Fruit fly (Drosophila melanogaster): ENCODE data around the gene ush.

Gene ush

DNA sequence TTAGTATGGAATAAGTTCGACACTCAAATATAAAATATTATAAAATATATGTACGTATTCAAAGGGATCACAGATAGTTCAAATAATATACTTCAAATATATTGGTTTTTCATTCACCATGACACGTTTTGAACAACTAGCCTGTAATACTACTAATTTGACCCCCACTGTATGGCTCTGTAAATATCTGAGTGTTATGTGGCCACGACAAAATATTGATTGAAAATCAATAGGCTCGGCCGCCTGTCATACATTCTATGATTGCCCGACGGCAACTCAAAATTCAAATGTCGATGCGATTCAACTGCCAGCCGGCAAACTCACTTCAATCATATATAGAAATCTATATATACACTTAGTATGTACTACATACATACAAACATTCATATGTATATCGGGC, 6.1 kb upstream of the ush start (continued):
- TF ChIP-seq wek (GFP tag; optimal IDR thresholded peaks at IDR 0.05) (peak; percentile 7), ap (GFP tag; IDR thresholded peaks at IDR 0.05) (no peak), Dek (tag; optimal IDR thresholded peaks at IDR 0.05) (no peak), Atf6 (GFP tag; IDR thresholded peaks at IDR 0.05) (0 out of 2 replicates have a peak, but pooled peaks have one; percentile 8), Dref (GFP tag; IDR thresholded peaks at IDR 0.05) (no peak), Bgb (GFP tag; IDR thresholded peaks at IDR 0.05; ENCODE audit: partially characterized antibody) (no peak), Oaz (GFP tag; IDR thresholded peaks at IDR 0.05) (no peak), CG2712 (tag; optimal IDR thresholded peaks at IDR 0.05) (peak; percentile 17), CG2199 (GFP tag; IDR thresholded peaks at IDR 0.05) (no peak), CG42726 (GFP tag; IDR thresholded peaks at IDR 0.05; ENCODE audit: partially characterized antibody) (no peak), CG17568 (GFP tag; optimal IDR thresholded peaks at IDR 0.05) (peak; percentile 31), CG12299 (tag; optimal IDR thresholded peaks at IDR 0.05) (peak; percentile 7), schlank (tag; optimal IDR thresholded peaks at IDR 0.05) (no peak), kah (GFP tag; optimal IDR thresholded peaks at IDR 0.05) (no peak), Gug (GFP tag; IDR thresholded peaks at IDR 0.05) (no peak), CG14014 (GFP tag; IDR thresholded peaks at IDR 0.05) (no peak), fd96Cb (tag; optimal IDR thresholded peaks at IDR 0.05) (no peak), gce (GFP tag; IDR thresholded peaks at IDR 0.05) (no peak), pan (optimal IDR thresholded peaks at IDR 0.05) (no peak), pan (GFP tag; optimal IDR thresholded peaks at IDR 0.05 in 1 of 2, IDR thresholded peaks at IDR 0.05 in 1 of 2) (no peak), CG4617 (GFP tag; optimal IDR thresholded peaks at IDR 0.05; ENCODE audit: borderline replicate concordance) (no peak), Dp (GFP tag; optimal IDR thresholded peaks at IDR 0.05) (no peak), Eip74EF (GFP tag; optimal IDR thresholded peaks at IDR 0.05) (no peak), fd64A (GFP tag; optimal IDR thresholded peaks at IDR 0.05) (peak; percentile 35), CG31441 (GFP tag; IDR thresholded peaks at IDR 0.05) (no peak), CG4404 (GFP tag; IDR thresholded peaks at IDR 0.05) (no peak), B-H2 (GFP tag; optimal IDR thresholded peaks at IDR 0.05) (no peak), tap (tag; optimal IDR thresholded peaks at IDR 0.05) (peak; percentile 8), cad (GFP tag; optimal IDR thresholded peaks at IDR 0.05) (no peak), CG10274 (GFP tag; optimal IDR thresholded peaks at IDR 0.05) (no peak), CG9932 (GFP tag; IDR thresholded peaks at IDR 0.05) (no peak), CG1529 (GFP tag; optimal IDR thresholded peaks at IDR 0.05) (peak; percentile 35), CG11085 (GFP tag; IDR thresholded peaks at IDR 0.05) (no peak), YL-1 (GFP tag; optimal IDR thresholded peaks at IDR 0.05) (no peak), Gsc (GFP tag; IDR thresholded peaks at IDR 0.05) (no peak), HLH54F (GFP tag; optimal IDR thresholded peaks at IDR 0.05) (no peak), BtbVII (GFP tag; optimal IDR thresholded peaks at IDR 0.05) (no peak), mam (GFP tag; optimal IDR thresholded peaks at IDR 0.05) (no peak), Xbp1 (GFP tag; optimal IDR thresholded peaks at IDR 0.05) (no peak), btn (GFP tag; optimal IDR thresholded peaks at IDR 0.05) (no peak), CG30403 (GFP tag; optimal IDR thresholded peaks at IDR 0.05) (no peak), CG32767 (GFP tag; IDR thresholded peaks at IDR 0.05) (no peak), hkb (optimal IDR thresholded peaks at IDR 0.05) (no peak), hkb (GFP tag; IDR thresholded peaks at IDR 0.05) (no peak), jing (GFP tag; optimal IDR thresholded peaks at IDR 0.05) (no peak), PHDP (tag; optimal IDR thresholded peaks at IDR 0.05) (peak; percentile 13), Hr39 (optimal IDR thresholded peaks at IDR 0.05) (no peak), hb (GFP tag; IDR thresholded peaks at IDR 0.05; ENCODE audit: partially characterized antibody) (no peak), amos (GFP tag; IDR thresholded peaks at IDR 0.05; ENCODE audit: partially characterized antibody) (no peak), Stat92E (GFP tag; optimal IDR thresholded peaks at IDR 0.05) (no peak), pita (GFP tag; optimal IDR thresholded peaks at IDR 0.05) (no peak), CG43689 (GFP tag; IDR thresholded peaks at IDR 0.05) (0 out of 2 replicates have a peak, but pooled peaks have one; percentile 13)

Measured in whole organism, embryonic.